Worm (Caenorhabditis elegans): ENCODE data around the gene mdt-22.

DNA sequence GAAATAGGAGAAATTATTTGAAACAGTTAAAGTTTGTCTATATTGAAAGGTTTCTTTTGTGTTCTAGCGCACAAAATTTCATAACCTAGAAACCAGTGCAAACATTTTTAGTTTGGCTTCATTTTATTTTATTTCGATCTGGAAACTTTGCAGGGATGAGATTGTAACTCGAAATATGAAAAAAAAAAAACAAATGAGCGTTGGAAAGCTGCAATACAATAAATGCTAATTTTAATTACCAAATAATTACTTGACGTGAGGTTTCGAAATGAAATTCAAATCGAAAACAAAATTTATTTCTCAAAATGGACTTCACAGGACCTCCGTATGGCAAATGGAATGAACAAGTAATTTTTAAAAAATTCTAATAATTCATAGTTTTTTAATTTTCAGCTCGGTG is 16.0 kb downstream of the mdt-22 start, which contains the start of gene M02G9.4:
- TF ChIP-seq T23F11.4 (GFP tag; optimal IDR thresholded peaks at IDR 0.05) (no peak), madf-2 (tag; optimal IDR thresholded peaks at IDR 0.05) (no peak), nfya-1 (tag; optimal IDR thresholded peaks at IDR 0.05) (no peak), unc-3 (GFP tag; conservative IDR thresholded peaks at IDR 0.05) (no peak), unc-3 (tag; optimal IDR thresholded peaks at IDR 0.05) (no peak), sdc-2 (tag; optimal IDR thresholded peaks at IDR 0.05) (no peak), C38D4.7 (GFP tag; optimal IDR thresholded peaks at IDR 0.05) (no peak), hlh-15 (tag; optimal IDR thresholded peaks at IDR 0.05) (no peak), unc-42 (tag; optimal IDR thresholded peaks at IDR 0.05) (no peak), ama-1 (optimal IDR thresholded peaks at IDR 0.05) (no peak)

Data from whole organism, late embryonic.